Worm (Caenorhabditis elegans) whole organism, mixed stage, embryonic: ENCODE results near the gene glt-1.

Source experiments
- drap-1 ChIP-seq: fragments of 200-800 bp; sonication (Bioruptor generic); optimal IDR thresholded peaks from 3 replicates; lab custom pipeline; 2018; ENCODE audit warnings: mild to moderate bottlenecking, missing genetic modification characterization, missing compliant biosample characterization
- nhr-237 ChIP-seq: fragments of 150-350 bp; optimal IDR thresholded peaks from 2 replicates; lab custom pipeline; 2014; ENCODE audit warnings: missing biosample characterization, missing genetic modification characterization
- sem-2 ChIP-seq: fragments of 200-800 bp; sonication (Bioruptor generic); optimal IDR thresholded peaks from 2 replicates; lab custom pipeline; 2018; ENCODE audit warnings: mild to moderate bottlenecking, missing genetic modification characterization, missing compliant biosample characterization

- no peak for TF ChIP-seq nhr-237
- TF ChIP-seq sem-2 (GFP tag; lab: Kevin White, UChicago), result no peak
- TF ChIP-seq drap-1 (GFP tag; lab: Kevin White, UChicago), result no peak
Measured at ce11 chrX:3492431-3492830, 3.4 kb upstream of the glt-1 start.
